Fruit fly (Drosophila melanogaster) whole organism, larva: ENCODE data around the gene PGRP-SD.

ENCODE experiments used
- noc ChIP-seq: fragments of 200-800 bp; sonication (Bioruptor generic); optimal IDR thresholded peaks from 3 replicates; lab custom pipeline; 2019; ENCODE audit warnings: missing biosample characterization, mild to moderate bottlenecking, missing genetic modification characterization, moderate library complexity

Gene PGRP-SD

DNA sequence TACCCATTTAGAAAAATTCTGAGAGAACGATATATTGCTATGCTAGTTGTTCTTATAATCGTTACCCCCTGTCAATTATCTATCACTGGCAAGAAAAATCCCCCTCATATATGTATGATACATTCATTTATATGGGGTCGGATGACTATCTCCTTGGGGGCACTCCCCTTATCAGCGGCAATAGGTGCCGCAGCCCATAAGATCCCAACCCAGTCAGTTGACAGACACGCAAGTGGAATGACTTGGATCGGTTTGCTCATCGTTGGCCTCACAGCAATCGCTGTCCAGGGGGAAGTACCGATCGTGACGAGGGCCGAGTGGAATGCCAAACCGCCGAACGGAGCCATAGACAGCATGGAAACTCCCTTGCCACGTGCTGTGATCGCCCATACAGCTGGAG is at the start of gene PGRP-SD:
PGRP-SD (plus strand) TSS at position 213 of the 400 bp plus-strand sequence.
- no peak for TF ChIP-seq noc (tag; lab: Kevin White, UChicago)

DNA sequence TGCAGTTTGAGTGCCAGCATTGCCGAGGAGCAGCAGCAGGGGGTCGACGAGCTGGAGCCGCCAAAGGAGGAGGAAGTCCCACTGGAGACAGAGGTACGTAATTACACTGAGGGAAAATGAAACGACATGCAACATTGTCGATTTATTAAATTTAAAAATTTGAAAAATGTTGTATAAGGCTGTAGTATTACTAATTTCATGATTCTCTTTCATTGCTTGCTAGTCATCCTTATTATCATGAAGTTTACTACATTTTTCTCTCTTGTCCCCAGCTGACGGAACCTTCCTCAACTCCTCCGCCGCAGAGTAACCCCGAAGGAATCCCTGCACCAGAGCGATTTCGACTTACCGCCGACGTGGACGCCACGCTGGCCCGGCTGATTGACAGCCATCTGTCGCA is 47.6 kb upstream of the PGRP-SD start:
- TF ChIP-seq noc (tag; lab: Kevin White, UChicago) = no peak

DNA sequence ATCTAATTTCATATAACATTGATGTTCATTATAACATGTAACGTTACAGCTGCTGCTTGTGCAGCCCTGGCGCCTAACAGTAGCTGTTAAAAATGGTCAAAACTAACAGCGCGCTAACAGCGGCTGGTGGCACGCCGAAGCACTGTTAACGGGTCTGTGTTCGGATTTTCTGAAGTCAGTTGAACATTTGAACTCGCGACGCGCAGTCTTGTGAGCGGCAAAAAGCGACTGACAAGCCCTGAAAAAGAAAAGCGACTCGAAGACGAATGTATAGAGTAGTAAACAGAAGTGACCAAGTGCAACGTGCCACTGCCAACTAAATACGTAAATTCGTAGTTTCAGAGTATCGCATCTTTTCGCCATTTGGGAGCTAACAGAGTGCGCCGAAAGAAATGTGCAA is 46.1 kb upstream of the PGRP-SD start:
- no peak for TF ChIP-seq noc (tag; lab: Kevin White, UChicago)

DNA sequence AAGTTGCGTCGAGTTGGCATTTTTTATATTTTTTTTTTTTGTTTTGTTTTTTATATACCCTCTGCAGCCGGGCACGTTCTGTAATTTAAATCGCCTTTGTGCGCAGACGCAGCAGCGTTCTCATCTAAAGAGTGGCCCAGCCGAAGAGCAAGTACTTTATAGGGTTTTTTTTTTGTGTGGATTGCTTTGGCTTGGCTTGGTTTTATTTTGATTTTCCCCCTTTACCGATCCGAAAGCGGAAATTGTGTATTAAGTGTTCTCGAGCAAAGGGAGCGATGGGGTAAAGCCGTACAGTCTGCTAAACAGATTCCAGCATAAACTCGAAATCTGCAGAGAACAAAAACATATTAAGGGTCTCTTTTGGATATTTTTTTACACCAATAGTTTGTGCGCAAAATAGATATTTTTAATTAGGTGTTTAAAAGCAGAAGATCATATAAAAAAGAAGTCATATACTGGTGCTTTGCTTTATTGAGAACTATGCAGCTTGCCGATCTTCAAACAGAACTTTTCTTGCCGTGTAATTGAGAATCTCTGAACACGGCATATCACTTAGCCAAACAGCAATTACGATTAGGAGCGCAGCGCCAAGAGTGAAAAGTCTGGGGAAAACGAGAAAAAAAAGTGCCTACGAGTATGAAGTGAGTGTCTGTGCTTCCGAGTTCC is 44.5 kb upstream of the PGRP-SD start:
- TF ChIP-seq noc (tag; lab: Kevin White, UChicago) = no peak

DNA sequence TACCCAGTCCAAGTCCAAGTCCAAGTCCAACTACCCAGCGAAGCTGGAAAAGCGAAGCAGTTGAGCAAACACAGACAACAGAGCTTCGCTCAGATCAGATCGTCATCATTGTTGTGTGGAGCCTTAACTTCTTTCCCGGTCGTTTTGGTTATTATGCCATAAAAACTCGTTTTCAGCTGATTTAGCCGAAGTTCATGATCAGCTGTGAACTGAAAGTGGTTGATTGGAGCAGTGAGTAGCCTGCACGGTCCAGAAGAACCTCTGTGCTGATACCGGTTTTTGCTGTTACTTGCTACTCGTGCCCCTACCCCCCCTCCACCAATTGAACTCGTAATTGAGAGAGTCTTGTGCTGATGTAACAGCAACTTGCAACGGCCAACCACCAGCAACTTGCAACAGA is 40.5 kb upstream of the PGRP-SD start:
- no peak for TF ChIP-seq noc (tag; lab: Kevin White, UChicago)

DNA sequence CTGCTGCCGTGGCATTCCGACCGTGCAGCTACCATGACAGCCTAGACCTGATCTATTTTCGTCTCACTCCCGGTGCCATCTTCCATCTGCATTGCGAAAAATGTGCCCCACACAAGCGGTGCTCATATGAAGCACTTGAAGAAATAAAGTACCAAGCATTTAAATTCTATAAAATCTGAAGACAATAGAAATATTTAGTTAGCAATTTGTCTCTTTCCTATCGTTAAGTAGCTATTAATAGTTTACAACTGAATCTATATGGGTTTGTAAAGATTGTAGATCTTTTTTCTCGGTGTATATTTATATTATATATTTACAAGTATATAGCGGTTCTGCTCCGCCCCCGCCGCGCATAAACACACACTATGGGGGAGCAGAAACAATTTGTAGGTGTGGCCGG is 39.8 kb upstream of the PGRP-SD start:
- TF ChIP-seq noc (tag; lab: Kevin White, UChicago) = no peak

DNA sequence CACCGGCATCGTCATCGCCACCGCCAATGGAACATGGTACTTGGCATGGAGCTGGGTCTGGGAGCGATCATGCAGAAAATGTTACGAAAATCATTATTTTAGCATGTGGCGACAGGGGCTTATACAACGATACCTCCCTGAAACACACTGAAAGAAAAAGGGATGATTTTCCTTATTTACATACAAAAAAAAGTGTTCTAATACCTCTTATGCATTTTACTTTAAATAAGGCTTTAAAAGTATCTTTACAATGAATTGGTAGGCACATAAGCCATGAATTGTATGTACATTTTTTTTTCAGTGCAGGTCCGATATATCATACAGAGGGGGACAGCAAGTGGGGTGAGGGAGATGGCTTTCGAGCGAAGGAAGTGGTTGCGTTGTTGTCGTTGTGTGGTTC is 36.8 kb upstream of the PGRP-SD start:
- TF ChIP-seq noc (tag; lab: Kevin White, UChicago) = no peak

DNA sequence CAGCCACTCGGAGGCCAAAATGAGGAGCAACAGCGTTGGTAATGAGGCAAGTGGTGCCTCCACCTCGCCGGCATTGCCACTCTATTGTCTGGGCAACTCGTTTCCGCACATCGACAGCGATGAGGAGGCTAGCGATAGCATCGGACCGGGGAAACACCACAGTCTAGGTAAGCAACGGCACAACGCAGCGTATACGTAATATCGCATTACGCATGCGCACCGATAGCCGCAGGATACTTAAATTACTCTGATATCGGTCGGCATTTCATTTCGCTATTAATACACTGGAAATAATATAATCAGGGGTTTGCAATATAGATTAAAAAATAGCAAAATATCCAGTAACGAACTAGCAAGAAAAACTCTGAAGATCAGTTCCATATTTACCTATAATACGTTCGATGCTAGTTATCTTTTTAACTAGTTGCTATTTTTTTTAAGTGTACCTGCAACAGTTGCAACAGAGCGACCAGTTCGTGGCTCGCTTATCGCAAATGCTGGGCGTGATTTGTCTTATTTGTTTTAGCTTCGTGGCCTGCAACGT is 33.5 kb upstream of the PGRP-SD start:
- TF ChIP-seq noc (tag; lab: Kevin White, UChicago) = no peak

DNA sequence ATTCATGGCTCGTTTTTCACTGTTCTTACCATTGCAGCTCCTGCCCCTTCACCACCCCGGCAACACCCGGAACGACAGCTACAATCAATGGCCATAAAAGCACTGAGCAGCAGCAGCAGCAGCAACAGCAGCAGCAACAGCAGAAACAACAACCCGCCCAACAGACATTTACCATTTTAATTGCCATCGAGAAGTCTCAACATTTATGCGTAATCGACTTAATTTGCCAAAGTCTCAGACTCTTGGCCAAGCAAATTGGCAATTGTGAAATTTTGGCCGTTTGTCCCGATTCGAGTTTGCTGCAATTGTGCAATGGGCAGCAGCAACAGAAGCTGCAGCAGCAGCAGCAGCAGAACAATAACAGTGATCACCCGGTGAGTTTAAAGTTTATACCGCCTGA is 26.4 kb upstream of the PGRP-SD start:
- TF ChIP-seq noc (tag; lab: Kevin White, UChicago) = no peak

DNA sequence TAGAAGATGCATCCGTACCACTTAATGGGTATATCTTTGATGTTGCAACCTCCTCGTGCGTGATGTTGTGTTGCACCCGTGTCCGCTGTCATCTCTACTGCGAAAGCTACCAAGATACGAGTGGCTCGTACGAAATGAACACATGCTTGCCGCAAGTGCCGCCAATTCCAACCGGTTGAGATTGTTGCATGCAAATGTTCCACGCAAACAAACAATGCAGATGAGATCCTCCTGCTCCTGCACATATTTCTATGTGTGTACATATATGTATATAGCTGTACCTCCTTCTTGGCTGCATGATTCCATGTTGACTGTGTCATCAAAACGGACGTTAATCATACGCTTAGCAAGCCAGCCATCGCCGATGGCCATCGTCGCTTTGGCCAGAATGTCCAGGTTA is 20.9 kb upstream of the PGRP-SD start:
- TF ChIP-seq noc (tag; lab: Kevin White, UChicago) = no peak

DNA sequence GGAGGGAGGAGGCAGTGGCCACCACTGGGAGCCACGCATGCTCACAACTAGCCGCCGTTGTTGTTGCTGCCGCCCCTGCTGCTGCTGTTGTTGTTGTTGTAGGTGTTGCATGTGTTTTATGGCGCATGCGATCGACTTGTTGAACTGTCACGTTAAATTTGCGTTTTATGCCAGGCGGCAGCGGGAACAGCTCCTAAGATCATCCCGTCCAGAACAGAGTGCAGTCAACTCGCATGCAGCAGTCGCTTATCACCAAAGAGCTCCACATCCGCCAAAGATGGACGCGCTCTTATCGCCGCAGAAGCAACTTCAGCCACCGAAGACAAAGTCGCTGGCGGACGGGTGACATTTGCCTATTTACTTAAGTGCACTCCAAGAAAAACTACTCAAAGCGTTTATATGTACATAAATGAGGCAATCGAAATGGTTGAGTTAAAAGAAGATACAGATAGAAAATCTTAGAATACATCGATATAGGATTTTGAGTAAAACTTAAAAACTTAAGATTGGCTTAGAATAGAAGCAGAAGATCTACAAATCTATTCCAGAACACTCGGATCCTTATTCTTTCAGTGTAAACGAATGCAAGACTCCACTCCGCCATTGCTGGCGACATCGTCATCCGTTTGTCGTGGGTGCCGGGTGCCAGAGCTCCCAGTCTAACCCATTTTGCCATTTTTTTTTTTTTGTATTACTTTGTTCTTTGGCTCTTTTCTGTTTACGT is 18.3 kb upstream of the PGRP-SD start:
- TF ChIP-seq noc (tag; lab: Kevin White, UChicago) = no peak

DNA sequence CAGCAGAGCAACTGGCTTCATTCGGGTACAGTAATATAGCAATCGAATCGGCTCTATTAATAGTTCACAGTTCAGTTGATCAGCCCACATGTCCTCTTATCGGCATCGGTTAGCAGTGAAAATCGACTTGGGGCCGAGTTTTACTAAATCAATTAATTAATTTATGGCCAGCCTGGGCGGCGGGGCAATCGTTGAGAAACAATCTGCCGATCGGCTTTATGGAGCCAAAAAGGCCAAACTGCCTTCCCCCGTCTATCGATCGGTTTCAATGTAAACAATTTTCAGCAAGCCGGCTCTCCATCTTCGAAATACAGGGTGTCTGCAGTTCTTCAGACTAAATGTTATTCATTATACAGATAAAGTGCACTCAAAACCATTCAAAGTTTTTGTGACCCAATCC is 17.4 kb upstream of the PGRP-SD start:
- TF ChIP-seq noc (tag; lab: Kevin White, UChicago) = no peak

DNA sequence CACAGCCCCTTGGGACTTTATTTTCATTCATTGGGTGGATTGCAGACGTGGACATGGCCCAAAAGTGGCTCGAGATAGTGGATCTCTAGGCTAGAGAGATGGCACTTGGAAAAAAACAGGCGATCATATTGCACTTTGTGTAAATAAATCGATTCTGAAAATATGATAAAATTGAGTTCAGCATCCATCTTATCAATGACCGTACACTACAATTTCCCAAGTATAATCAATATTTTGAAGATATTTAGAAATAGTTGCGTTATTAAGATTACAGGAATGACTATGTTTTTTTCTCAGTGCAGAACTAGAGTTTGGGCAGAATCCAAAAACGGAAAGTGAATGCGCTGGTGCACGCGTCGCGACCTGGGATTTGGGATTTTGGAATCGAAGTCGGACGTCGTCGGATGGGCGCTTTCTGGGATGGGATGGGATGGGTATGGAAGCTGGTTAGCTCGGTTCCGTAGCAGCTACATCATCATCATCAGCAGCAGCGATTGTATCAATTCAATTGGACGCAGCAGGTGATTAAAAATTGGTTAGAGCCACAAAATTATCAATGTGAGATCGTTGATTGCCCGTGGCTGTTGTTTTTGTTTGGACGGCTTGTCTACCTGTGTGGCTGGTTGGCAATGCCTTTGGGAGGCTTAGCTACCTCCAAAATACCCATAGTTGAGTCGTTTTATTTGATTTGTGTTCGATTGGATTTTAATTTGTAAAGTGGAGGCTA is 16.1 kb upstream of the PGRP-SD start:
- no peak for TF ChIP-seq noc (tag; lab: Kevin White, UChicago)

DNA sequence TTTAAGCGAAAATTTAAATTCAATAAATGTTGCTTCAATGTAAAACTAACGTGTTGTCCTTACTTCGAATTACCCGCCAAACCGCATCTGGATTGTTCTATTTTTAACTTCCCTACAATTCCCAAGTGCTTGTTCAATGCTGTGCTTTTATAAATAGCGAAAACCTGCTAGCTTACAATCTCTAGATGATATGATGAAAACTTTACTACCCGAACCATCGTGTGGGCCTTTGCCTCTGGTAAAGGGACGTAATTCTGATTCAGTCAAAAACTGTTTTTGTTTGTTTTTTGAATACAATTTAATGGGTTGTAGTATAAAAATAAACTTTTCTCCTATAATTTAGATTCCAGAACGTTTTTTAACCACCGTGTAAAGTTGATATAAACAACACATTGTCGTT is 11.4 kb upstream of the PGRP-SD start:
- TF ChIP-seq noc (tag; lab: Kevin White, UChicago) = no peak

DNA sequence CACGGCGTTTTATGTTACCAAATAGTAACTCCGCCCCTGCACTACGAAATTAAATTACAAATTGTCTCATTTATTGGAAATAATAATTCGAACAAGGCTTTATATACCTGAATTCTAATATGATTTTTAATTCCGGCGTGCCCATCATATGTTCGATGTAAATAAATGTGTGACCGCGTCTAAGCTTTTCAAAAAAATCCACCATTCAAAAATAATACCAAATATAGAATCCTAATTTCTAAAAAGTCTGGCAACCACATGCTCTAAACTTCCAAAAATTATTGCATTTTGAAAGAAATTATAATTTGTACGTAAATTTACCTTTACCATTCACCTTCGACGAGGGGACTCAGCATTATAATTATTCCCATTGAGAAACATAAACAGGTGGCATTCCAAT is 10.7 kb upstream of the PGRP-SD start, which contains the start of gene Urm1:
Urm1 (minus strand) TSS at position 150 of the 400 bp plus-strand sequence.
- TF ChIP-seq noc (tag; lab: Kevin White, UChicago) = no peak

DNA sequence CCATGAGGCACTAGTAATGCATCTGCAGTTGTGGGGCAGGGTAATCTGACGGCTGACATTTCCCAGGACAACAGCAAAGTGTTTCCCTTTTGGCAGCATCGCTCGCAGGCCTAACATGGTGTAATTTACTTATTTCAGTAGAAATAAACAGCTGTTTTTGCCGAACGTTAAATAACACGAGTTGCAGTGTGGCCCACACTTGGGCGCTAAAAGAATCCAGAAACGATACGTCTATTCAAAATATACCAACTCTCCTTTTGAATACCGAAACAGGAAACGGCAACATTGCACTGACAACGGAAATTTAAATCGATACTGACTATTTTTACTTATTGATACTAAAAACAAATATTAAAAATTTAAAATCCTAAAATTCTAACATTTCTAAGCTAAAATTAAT is 9.5 kb upstream of the PGRP-SD start, which contains the start of gene CG7506:
CG7506 (minus strand) TSS at position 182 of the 400 bp plus-strand sequence.
- TF ChIP-seq noc (tag; lab: Kevin White, UChicago) = no peak
